Fruit fly (Drosophila melanogaster): ENCODE measurements around the gene Sfp65A.

The Sfp65A gene

DNA sequence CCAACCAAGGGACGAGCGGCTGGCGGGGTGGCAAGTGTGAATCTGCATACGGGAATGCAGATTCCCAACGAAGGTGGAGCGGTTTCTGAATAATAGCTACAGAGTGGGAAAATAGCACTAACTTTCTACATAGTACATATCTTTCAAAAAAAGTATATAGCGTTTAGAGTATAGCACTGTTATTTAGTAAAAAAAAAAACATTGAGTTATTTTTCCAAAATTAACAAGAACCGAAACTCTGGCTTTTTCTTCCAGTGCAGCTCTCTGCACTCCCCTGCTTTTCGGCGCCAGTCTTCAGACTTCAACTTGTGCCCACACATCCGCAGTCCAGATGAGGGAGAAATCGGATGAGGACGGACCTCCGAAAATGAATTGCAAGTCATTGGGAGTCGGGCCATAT, 21.3 kb downstream of the Sfp65A start:
- no peak for TF ChIP-seq kay (GFP tag; ENCODE audit: borderline replicate concordance)
- TF ChIP-seq CG14711 (tag; optimal IDR thresholded peaks at IDR 0.05): no peak
- no peak for TF ChIP-seq Hr96 (GFP tag; optimal IDR thresholded peaks at IDR 0.05)
- no peak for TF ChIP-seq tj (GFP tag; optimal IDR thresholded peaks at IDR 0.05)
- no peak for TF ChIP-seq CG7045 (GFP tag; optimal IDR thresholded peaks at IDR 0.05)
- TF ChIP-seq CG7101 (tag; optimal IDR thresholded peaks at IDR 0.05): no peak
- TF ChIP-seq bab1 (GFP tag; optimal IDR thresholded peaks at IDR 0.05): no peak
- no peak for TF ChIP-seq Crg-1 (GFP tag; optimal IDR thresholded peaks at IDR 0.05)
- TF ChIP-seq Mnt (GFP tag; optimal IDR thresholded peaks at IDR 0.05): no peak
- TF ChIP-seq CG11617 (GFP tag; optimal IDR thresholded peaks at IDR 0.05): no peak
- TF ChIP-seq CG33017 (tag; optimal IDR thresholded peaks at IDR 0.05): no peak
- TF ChIP-seq CG12768 (GFP tag; optimal IDR thresholded peaks at IDR 0.05): no peak
- no peak for TF ChIP-seq toe (GFP tag; optimal IDR thresholded peaks at IDR 0.05)

DNA sequence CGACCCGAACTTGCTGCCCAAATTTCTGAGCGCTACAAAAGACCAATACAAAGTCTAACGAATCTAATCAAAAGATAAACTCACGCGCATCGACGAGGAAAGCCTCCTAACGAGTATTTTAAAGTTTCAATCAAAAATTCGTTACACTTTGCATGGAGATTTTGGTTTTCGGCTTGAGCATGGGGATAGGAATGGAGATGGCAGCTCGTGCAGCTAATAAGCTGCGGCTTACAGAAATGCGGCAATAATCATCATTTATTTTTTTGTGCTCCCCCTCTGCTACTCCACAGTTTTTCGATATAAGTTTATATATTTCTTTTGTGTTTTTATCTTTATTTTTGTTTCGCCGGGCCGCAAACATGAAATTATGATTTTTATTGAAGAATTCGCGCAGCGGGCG, 37.7 kb downstream of the Sfp65A start:
- TF ChIP-seq bab1 (GFP tag; optimal IDR thresholded peaks at IDR 0.05): no peak
- peak; percentile 17 for TF ChIP-seq kay (GFP tag; ENCODE audit: borderline replicate concordance)

DNA sequence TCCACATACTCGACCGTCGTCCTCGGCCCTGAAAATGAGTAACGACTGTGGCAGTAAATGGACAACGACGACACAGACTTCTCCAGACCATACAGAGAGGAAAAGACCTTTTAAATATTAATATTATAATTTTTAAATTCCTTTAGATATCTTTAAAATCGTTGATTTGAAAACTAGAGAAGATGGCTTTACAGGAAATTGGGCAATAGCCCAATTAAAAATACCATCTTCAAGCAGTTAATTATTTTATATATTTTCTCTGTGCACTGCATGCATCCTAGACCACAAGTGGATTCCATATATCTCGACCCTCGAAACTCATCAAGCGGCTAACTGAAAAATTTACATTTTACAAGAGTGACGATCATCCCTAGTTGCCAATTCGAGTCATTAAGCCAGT, 41.3 kb downstream of the Sfp65A start:
- TF ChIP-seq CG7101 (tag; optimal IDR thresholded peaks at IDR 0.05) (no peak), CG11617 (GFP tag; optimal IDR thresholded peaks at IDR 0.05) (no peak), cic (GFP tag; optimal IDR thresholded peaks at IDR 0.05) (no peak), toe (GFP tag; optimal IDR thresholded peaks at IDR 0.05) (no peak), CG5204 (GFP tag; optimal IDR thresholded peaks at IDR 0.05) (no peak), Hr96 (GFP tag; optimal IDR thresholded peaks at IDR 0.05) (no peak), Clk (GFP tag; optimal IDR thresholded peaks at IDR 0.05) (no peak), tj (GFP tag; optimal IDR thresholded peaks at IDR 0.05) (no peak), cnc (optimal IDR thresholded peaks at IDR 0.05) (no peak), CG33017 (tag; optimal IDR thresholded peaks at IDR 0.05) (no peak), CG14711 (tag; optimal IDR thresholded peaks at IDR 0.05) (no peak), Crg-1 (GFP tag; optimal IDR thresholded peaks at IDR 0.05) (no peak), CG12768 (GFP tag; optimal IDR thresholded peaks at IDR 0.05) (no peak), Mnt (GFP tag; optimal IDR thresholded peaks at IDR 0.05) (no peak), CG7045 (GFP tag; optimal IDR thresholded peaks at IDR 0.05) (no peak), CG1620 (GFP tag; optimal IDR thresholded peaks at IDR 0.05) (no peak), bab1 (GFP tag; optimal IDR thresholded peaks at IDR 0.05) (no peak)

DNA sequence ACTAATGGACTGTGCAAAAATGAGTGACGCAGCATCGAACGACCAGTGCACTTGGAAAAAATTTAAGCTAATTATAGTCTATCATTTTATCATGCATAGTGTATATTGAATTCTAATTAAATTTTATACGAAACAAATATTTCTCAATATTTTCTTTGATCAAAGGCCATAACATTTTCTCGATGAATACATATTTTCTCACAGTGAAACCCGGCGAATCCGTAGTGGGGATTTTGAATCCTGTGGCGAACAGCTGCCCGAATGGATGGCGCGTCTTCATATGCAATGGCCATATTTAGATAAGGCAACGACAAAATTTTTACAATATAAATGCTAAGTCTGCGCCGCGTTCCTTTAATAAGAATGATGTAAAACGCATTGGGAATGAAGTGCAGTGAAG, 42.4 kb downstream of the Sfp65A start:
- TF ChIP-seq CG7045 (GFP tag; optimal IDR thresholded peaks at IDR 0.05) (no peak), CG5204 (GFP tag; optimal IDR thresholded peaks at IDR 0.05) (no peak), CG7101 (tag; optimal IDR thresholded peaks at IDR 0.05) (no peak), CG1620 (GFP tag; optimal IDR thresholded peaks at IDR 0.05) (no peak), Mnt (GFP tag; optimal IDR thresholded peaks at IDR 0.05) (no peak)

DNA sequence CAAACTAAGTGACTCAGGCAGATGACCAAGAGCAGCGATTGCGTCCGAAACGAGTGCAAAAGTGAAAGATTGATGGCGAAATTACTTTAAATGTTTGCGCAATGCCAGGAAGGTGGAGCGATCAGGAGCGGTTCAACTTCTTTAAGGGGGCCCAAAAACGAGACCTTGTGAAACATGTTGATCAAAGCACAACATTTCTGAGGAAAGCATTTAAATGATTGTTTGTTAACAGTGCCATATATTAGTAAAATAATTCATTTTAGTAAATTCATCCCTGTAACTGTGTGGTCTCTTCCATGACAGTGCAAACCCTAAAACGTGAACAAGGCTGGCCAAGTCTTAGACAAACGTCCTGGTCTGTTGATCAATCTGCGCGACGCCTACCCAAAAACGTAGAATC, 45.8 kb downstream of the Sfp65A start:
- TF ChIP-seq CG7101 (tag; optimal IDR thresholded peaks at IDR 0.05) (no peak), CG5204 (GFP tag; optimal IDR thresholded peaks at IDR 0.05) (no peak)

DNA sequence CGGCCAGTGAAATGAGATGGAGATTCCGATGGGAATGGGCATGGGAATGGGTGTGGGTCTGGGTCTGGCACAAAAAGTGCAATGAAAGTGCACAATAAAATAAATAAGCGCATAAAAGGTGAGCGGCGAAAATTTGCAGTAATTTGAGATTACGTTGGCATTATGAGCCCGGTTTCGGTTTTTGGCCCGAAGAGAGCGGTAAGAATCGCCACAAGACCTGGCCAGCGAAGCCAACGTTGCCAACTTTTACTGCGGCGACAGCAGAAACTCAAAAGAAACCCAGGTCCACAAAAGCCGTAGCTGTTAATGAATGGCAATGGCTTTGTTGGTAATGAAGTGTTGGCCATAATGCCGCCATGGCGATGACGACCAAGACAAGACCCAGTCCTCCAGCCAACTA, 47.8 kb downstream of the Sfp65A start:
- TF ChIP-seq CG33017 (tag; optimal IDR thresholded peaks at IDR 0.05) (no peak), tj (GFP tag; optimal IDR thresholded peaks at IDR 0.05) (peak; percentile 92), Hr96 (GFP tag; optimal IDR thresholded peaks at IDR 0.05) (no peak), kay (GFP tag; ENCODE audit: borderline replicate concordance) (no peak), CG14711 (tag; optimal IDR thresholded peaks at IDR 0.05) (no peak), Clk (GFP tag; optimal IDR thresholded peaks at IDR 0.05) (no peak), CG11617 (GFP tag; optimal IDR thresholded peaks at IDR 0.05) (no peak), cic (GFP tag; optimal IDR thresholded peaks at IDR 0.05) (no peak), CG12768 (GFP tag; optimal IDR thresholded peaks at IDR 0.05) (no peak)

DNA sequence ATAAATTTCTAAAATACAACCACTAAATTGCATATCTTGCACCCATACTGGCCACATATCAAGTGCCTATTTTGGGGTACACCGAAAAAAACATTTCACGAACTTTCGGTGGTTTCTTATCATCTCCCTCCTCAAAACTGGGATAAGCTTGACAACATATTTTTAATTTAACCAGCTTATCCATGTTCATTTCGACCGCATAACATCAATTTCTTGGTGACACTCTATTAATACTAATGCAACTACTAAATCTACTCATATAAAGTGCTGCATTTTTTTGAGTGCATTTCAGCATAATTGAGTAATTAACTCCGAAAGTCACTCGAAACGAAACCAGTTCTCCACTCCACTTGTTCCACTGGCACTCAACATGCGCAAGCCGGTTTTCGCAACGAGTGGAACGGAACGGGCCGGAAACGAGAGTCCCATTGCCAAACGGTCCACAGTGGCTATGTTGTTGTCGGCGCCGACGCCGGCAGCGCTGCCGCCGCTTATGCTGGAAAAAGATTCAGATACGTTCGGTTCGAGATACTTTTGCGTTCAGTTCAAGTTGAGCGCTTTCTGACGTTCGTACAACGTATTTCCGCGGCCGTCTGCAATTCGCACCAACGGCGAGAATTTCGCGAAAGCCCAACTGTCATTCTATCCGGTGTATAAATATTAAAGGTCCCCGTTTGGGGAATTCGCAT, 50.1 kb downstream of the Sfp65A start, which contains the start of gene CG42747:
Gene CG42747 (plus strand): TSS at position 529 of the 689 bp plus-strand sequence.
- TF ChIP-seq bab1 (GFP tag; optimal IDR thresholded peaks at IDR 0.05) (no peak), ovo (GFP tag; optimal IDR thresholded peaks at IDR 0.05) (no peak), Hr96 (GFP tag; optimal IDR thresholded peaks at IDR 0.05) (no peak), toe (GFP tag; optimal IDR thresholded peaks at IDR 0.05) (no peak), tj (GFP tag; optimal IDR thresholded peaks at IDR 0.05) (peak; percentile 38)
